Worm (Caenorhabditis elegans): ENCODE data around the gene srv-6.
A peak's percentile ranks its signal among the peaks of the same experiment; 100 is the strongest.
"Not testable (repeated sequence)": the region's sequence is repeated elsewhere in the genome, so short reads cannot be mapped to it uniquely, and the experiment has no call there.

Gene srv-6

DNA sequence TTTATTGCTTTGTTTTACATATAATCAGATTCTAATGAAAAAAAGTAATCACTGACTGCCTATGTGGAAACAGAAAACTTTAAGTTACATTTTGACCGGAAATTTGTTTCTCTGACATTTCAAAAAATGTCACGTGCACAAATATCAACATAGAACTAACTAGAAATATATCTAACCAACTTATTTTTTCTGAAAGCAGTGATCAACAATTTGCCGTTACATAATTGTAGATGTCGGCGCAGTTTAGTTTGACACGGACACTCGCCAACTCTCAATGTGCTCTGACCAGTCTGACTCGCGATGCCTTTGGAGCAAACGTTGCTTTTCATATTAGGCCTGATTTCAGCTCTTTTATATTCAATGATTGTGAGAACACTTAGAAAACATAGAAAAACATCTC lies at the start of gene srv-6:
TSS of gene srv-6 (plus strand) at position 301 of the 400 bp plus-strand sequence.
- TF ChIP-seq nhr-77 (tag; optimal IDR thresholded peaks at IDR 0.05) (no peak), lin-15B (tag; optimal IDR thresholded peaks at IDR 0.05) (no peak), mdl-1 (tag; optimal IDR thresholded peaks at IDR 0.05) (no peak), nhr-12 (tag; optimal IDR thresholded peaks at IDR 0.05) (no peak), ama-1 (optimal IDR thresholded peaks at IDR 0.05) (no peak), ceh-28 (tag; optimal IDR thresholded peaks at IDR 0.05) (no peak), hmg-11 (tag; optimal IDR thresholded peaks at IDR 0.05) (no peak), nhr-43 (tag; optimal IDR thresholded peaks at IDR 0.05; ENCODE audit: poor library complexity, severe bottlenecking) (no peak), fos-1 (tag; optimal IDR thresholded peaks at IDR 0.05) (no peak), elt-1 (tag; optimal IDR thresholded peaks at IDR 0.05) (no peak), ztf-11 (tag; optimal IDR thresholded peaks at IDR 0.05) (no peak), eor-1 (tag; optimal IDR thresholded peaks at IDR 0.05) (no peak), nhr-25 (tag; optimal IDR thresholded peaks at IDR 0.05) (no peak), ztf-4 (tag; optimal IDR thresholded peaks at IDR 0.05) (no peak), nhr-67 (tag; optimal IDR thresholded peaks at IDR 0.05) (no peak), unc-39 (tag; optimal IDR thresholded peaks at IDR 0.05) (no peak)

ce11 chrX:4207385-4207784 lies 49.5 kb upstream of the srv-6 start, which contains the start of gene F20B6.9:
Gene F20B6.9 (minus strand): TSS chrX:4207485.
- not testable (repeated sequence) for TF ChIP-seq eor-1, lin-15B, nhr-28 (tag; optimal IDR thresholded peaks at IDR 0.05)

DNA sequence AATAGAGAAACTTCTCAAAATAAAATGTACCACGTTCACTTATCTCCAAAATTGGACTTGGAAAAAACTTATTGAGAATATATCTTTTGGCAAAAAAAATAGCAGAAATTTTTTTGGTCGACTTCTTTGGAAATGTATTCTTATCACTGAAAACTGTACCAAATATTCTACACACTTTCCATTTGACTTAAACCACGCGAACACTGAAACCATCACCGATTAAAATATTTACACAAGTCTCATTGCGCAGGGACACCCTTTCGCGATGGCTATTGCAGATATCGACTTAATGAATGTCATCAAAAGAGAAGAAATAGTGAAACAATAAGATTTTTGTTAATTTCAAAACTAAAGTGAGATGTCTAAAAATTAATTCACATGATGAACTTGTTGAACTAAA lies 48.4 kb upstream of the srv-6 start:
- TF ChIP-seq nhr-43 (tag; optimal IDR thresholded peaks at IDR 0.05; ENCODE audit: poor library complexity, severe bottlenecking) (peak; percentile 89), egl-5 (tag; optimal IDR thresholded peaks at IDR 0.05) (no peak), unc-62 (GFP tag; optimal IDR thresholded peaks at IDR 0.05) (no peak), nhr-23 (tag; optimal IDR thresholded peaks at IDR 0.05) (peak; percentile 69), sea-2 (GFP tag; optimal IDR thresholded peaks at IDR 0.05) (no peak), nhr-76 (tag; optimal IDR thresholded peaks at IDR 0.05) (no peak), zag-1 (tag; optimal IDR thresholded peaks at IDR 0.05) (no peak), nhr-12 (tag; optimal IDR thresholded peaks at IDR 0.05) (no peak), pha-4 (tag; optimal IDR thresholded peaks at IDR 0.05) (peak; percentile 45), ztf-4 (tag; optimal IDR thresholded peaks at IDR 0.05) (no peak), nhr-25 (tag; optimal IDR thresholded peaks at IDR 0.05) (peak; percentile 49), fkh-10 (GFP tag; optimal IDR thresholded peaks at IDR 0.05) (peak; percentile 8), elt-2 (tag; optimal IDR thresholded peaks at IDR 0.05) (peak; percentile 5), nhr-77 (tag; optimal IDR thresholded peaks at IDR 0.05) (peak; percentile 82), nfya-1 (tag; optimal IDR thresholded peaks at IDR 0.05; ENCODE audit: insufficient read depth) (no peak), jun-1 (tag; optimal IDR thresholded peaks at IDR 0.05) (peak; percentile 48), aly-2 (tag; optimal IDR thresholded peaks at IDR 0.05) (no peak), skn-1 (tag; optimal IDR thresholded peaks at IDR 0.05) (peak; percentile 79), elt-3 (tag; optimal IDR thresholded peaks at IDR 0.05) (peak in 1 of 3 experiments; percentile 86), nhr-11 (tag; optimal IDR thresholded peaks at IDR 0.05) (peak; percentile 30), pqm-1 (tag; optimal IDR thresholded peaks at IDR 0.05) (peak; percentile 60)

DNA sequence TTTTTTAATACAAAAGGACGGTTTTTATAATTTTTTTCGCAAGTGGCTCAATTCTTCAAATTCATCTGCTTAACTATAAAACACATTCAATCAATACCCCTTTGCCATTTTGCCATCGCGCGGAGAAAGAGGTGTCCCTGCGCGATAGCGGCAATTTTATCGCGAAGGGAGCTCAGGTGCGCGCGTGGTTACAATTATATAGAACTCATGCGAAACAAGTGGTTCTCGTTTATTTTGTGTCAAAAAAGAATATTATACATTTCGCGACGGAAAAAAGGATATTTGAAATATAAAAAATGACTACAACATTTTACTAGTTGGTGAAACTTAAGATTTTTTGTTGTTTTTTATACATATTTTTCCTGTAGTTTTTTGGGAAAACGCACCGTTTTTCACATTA lies 47.7 kb upstream of the srv-6 start:
- TF ChIP-seq fkh-2 (tag; optimal IDR thresholded peaks at IDR 0.05) (peak; percentile 88), nhr-77 (tag; optimal IDR thresholded peaks at IDR 0.05) (peak; percentile 100), lin-39 (tag; optimal IDR thresholded peaks at IDR 0.05) (peak; percentile 99), daf-12 (tag; optimal IDR thresholded peaks at IDR 0.05) (peak; percentile 93), snpc-4 (tag; optimal IDR thresholded peaks at IDR 0.05) (peak; percentile 96), ceh-16 (tag; optimal IDR thresholded peaks at IDR 0.05) (peak; percentile 68), ama-1 (optimal IDR thresholded peaks at IDR 0.05) (peak; percentile 68), egl-27 (tag; optimal IDR thresholded peaks at IDR 0.05) (peak; percentile 97), fkh-10 (GFP tag; optimal IDR thresholded peaks at IDR 0.05) (peak; percentile 97), eor-1 (tag; optimal IDR thresholded peaks at IDR 0.05) (peak in 1 of 2 experiments; percentile 76), nhr-23 (tag; optimal IDR thresholded peaks at IDR 0.05) (peak; percentile 99), nhr-237 (tag; optimal IDR thresholded peaks at IDR 0.05) (peak; percentile 93), nfya-1 (tag; optimal IDR thresholded peaks at IDR 0.05; ENCODE audit: insufficient read depth) (peak; percentile 98), mml-1 (tag; optimal IDR thresholded peaks at IDR 0.05) (no peak), fos-1 (tag; optimal IDR thresholded peaks at IDR 0.05) (peak; percentile 94), nhr-76 (tag; optimal IDR thresholded peaks at IDR 0.05) (peak; percentile 93), nhr-12 (tag; optimal IDR thresholded peaks at IDR 0.05) (peak; percentile 34), nhr-11 (tag; optimal IDR thresholded peaks at IDR 0.05) (peak; percentile 97), aly-2 (tag; optimal IDR thresholded peaks at IDR 0.05) (peak; percentile 97), nhr-43 (tag; optimal IDR thresholded peaks at IDR 0.05; ENCODE audit: poor library complexity, severe bottlenecking) (peak; percentile 99), lin-15B (tag; optimal IDR thresholded peaks at IDR 0.05) (peak; percentile 44), zag-1 (tag; optimal IDR thresholded peaks at IDR 0.05) (peak; percentile 95), hmg-11 (tag; optimal IDR thresholded peaks at IDR 0.05) (peak; percentile 91), lsy-12 (tag; optimal IDR thresholded peaks at IDR 0.05) (peak; percentile 97), elt-3 (tag; optimal IDR thresholded peaks at IDR 0.05) (peak; percentile 59 to 98 (median 94)), ceh-82 (tag; optimal IDR thresholded peaks at IDR 0.05) (peak; percentile 99), R02D3.7 (tag; optimal IDR thresholded peaks at IDR 0.05) (peak; percentile 95), ztf-11 (tag; optimal IDR thresholded peaks at IDR 0.05) (peak; percentile 70), pha-4 (tag; optimal IDR thresholded peaks at IDR 0.05) (peak; percentile 98), sea-2 (GFP tag; optimal IDR thresholded peaks at IDR 0.05) (no peak), jun-1 (tag; optimal IDR thresholded peaks at IDR 0.05) (peak; percentile 100), nhr-67 (tag; optimal IDR thresholded peaks at IDR 0.05) (peak; percentile 58)

Measured in whole organism, L3 larva.